Fruit fly (Drosophila melanogaster) whole organism, embryonic: ENCODE data around the gene CG14881.

ENCODE experiments used
- CG10431 ChIP-seq: fragments of 200-800 bp; sonication (Bioruptor generic); optimal IDR thresholded peaks from 3 replicates; lab custom pipeline; 2018; ENCODE audit warnings: missing biosample characterization, mild to moderate bottlenecking, missing genetic modification characterization
- CG1233 ChIP-seq: fragments of 200-800 bp; sonication (Bioruptor generic); optimal IDR thresholded peaks from 4 replicates; lab custom pipeline; 2018; ENCODE audit warnings: missing biosample characterization, mild to moderate bottlenecking, missing genetic modification characterization
- CG12659 ChIP-seq: fragments of 200-800 bp; sonication (Bioruptor generic); optimal IDR thresholded peaks from 3 replicates; lab custom pipeline; 2017; ENCODE audit warnings: mild to moderate bottlenecking, missing biosample characterization, missing genetic modification reagents, missing genetic modification characterization
- CG12769 ChIP-seq: fragments of 200-800 bp; sonication (Bioruptor generic); optimal IDR thresholded peaks from 2 replicates; lab custom pipeline; 2019; ENCODE audit warnings: missing biosample characterization, mild to moderate bottlenecking, missing genetic modification characterization, moderate library complexity
- CG13123 ChIP-seq: fragments of 200-800 bp; sonication (Bioruptor generic); optimal IDR thresholded peaks from 2 replicates; lab custom pipeline; 2016; ENCODE audit warnings: missing biosample characterization, missing genetic modification characterization
- CG14860 ChIP-seq: fragments of 200-800 bp; sonication (Bioruptor generic); IDR thresholded peaks from 3 replicates; pipeline ENCODE4 v1.3.6; 2022; ENCODE audit warnings: missing biosample characterization, missing genetic modification characterization; ENCODE audit not compliant: partially characterized antibody
- CG15514 ChIP-seq: fragments of 200-800 bp; sonication (Bioruptor generic); optimal IDR thresholded peaks from 3 replicates; lab custom pipeline; 2017; ENCODE audit warnings: missing biosample characterization, missing genetic modification characterization, mild to moderate bottlenecking, moderate library complexity, missing genetic modification reagents
- CG16863 ChIP-seq: fragments of 200-800 bp; sonication (Bioruptor generic); optimal IDR thresholded peaks from 3 replicates; lab custom pipeline; 2016; ENCODE audit warnings: missing biosample characterization, missing genetic modification characterization
- CG18619 ChIP-seq: fragments of 200-800 bp; sonication (Bioruptor generic); optimal IDR thresholded peaks from 3 replicates; lab custom pipeline; 2017; ENCODE audit warnings: missing biosample characterization, mild to moderate bottlenecking, missing genetic modification characterization
- CG2712 ChIP-seq: fragments of 200-800 bp; optimal IDR thresholded peaks from 3 replicates; lab custom pipeline; 2019; ENCODE audit warnings: missing biosample characterization, mild to moderate bottlenecking, missing genetic modification characterization, moderate library complexity
- CG33557 ChIP-seq: fragments of 200-800 bp; sonication (Bioruptor generic); optimal IDR thresholded peaks from 2 replicates; lab custom pipeline; 2019; ENCODE audit warnings: missing biosample characterization, mild to moderate bottlenecking, missing genetic modification characterization, moderate library complexity
- CG8290 ChIP-seq, 3 experiments: fragments of 200-800 bp; sonication (Bioruptor generic); optimal IDR thresholded peaks; 2 replicates each; lab custom pipeline; 2016 to 2019; ENCODE audit warnings: missing biosample characterization in 3 of 3, missing genetic modification characterization in 3 of 3, mild to moderate bottlenecking in 2 of 3, moderate library complexity in 1 of 3
- CG9437 ChIP-seq: fragments of 200-800 bp; sonication (Bioruptor generic); optimal IDR thresholded peaks from 2 replicates; lab custom pipeline; 2018; ENCODE audit warnings: missing biosample characterization, mild to moderate bottlenecking, missing genetic modification characterization
- CG9876 ChIP-seq: fragments of 200-800 bp; sonication (Bioruptor generic); optimal IDR thresholded peaks from 2 replicates; lab custom pipeline; 2016; ENCODE audit warnings: missing biosample characterization, missing genetic modification characterization
- CG9932 ChIP-seq: fragments of 200-800 bp; sonication (Bioruptor generic); IDR thresholded peaks from 2 replicates; pipeline ENCODE4 v1.3.6; 2022; ENCODE audit warnings: missing biosample characterization, missing genetic modification characterization
- CTCF ChIP-seq: fragments of 200-800 bp; sonication (Bioruptor generic); optimal IDR thresholded peaks from 2 replicates; lab custom pipeline; 2017; ENCODE audit warnings: missing biosample characterization, mild to moderate bottlenecking, missing genetic modification characterization, moderate library complexity
- D19B ChIP-seq: fragments of 200-800 bp; sonication (Bioruptor generic); optimal IDR thresholded peaks from 2 replicates; lab custom pipeline; 2017; ENCODE audit warnings: missing biosample characterization, mild to moderate bottlenecking, missing genetic modification characterization
- Dek ChIP-seq: fragments of 200-800 bp; sonication (Bioruptor generic); optimal IDR thresholded peaks from 3 replicates; lab custom pipeline; 2019; ENCODE audit warnings: missing biosample characterization, mild to moderate bottlenecking, missing genetic modification characterization, moderate library complexity
- Fer3 ChIP-seq: fragments of 200-800 bp; sonication (Bioruptor generic); optimal IDR thresholded peaks from 2 replicates; lab custom pipeline; 2018; ENCODE audit warnings: missing biosample characterization, mild to moderate bottlenecking, missing genetic modification characterization, moderate library complexity
- GATAe ChIP-seq: fragments of 200-800 bp; sonication (Bioruptor generic); conservative IDR thresholded peaks from 2 replicates; pipeline ENCODE4 v1.3.6; 2022; ENCODE audit warnings: missing biosample characterization, missing genetic modification characterization
- Hr39 ChIP-seq: fragments of >200 bp; optimal IDR thresholded peaks from 2 replicates; lab custom pipeline; 2017
- Hr78 ChIP-seq, 2 experiments: fragments of 200-800 bp in 1 of 2; fragments of >200 bp in 1 of 2; sonication (Bioruptor generic) in 1 of 2; optimal IDR thresholded peaks; 2 replicates each; lab custom pipeline; 2017 to 2019; ENCODE audit warnings: missing biosample characterization in 2 of 2, missing genetic modification characterization in 2 of 2, mild to moderate bottlenecking in 1 of 2, moderate library complexity in 1 of 2
- MESR4 ChIP-seq: fragments of 200-800 bp; sonication (Bioruptor generic); optimal IDR thresholded peaks from 2 replicates; lab custom pipeline; 2018; ENCODE audit warnings: missing biosample characterization, mild to moderate bottlenecking, missing genetic modification characterization, moderate library complexity
- Med ChIP-seq: fragments of 200-800 bp; sonication (Bioruptor generic); peaks from one replicate; lab custom pipeline; 2016; ENCODE audit warnings: missing biosample characterization, missing genetic modification characterization, mild to moderate bottlenecking, inconsistent platforms, moderate library complexity
- Oaz ChIP-seq: fragments of 200-800 bp; sonication (Bioruptor generic); IDR thresholded peaks from 2 replicates; pipeline ENCODE4 v1.3.6; 2022; ENCODE audit warnings: missing biosample characterization, missing genetic modification characterization
- Scr ChIP-seq: fragments of 200-800 bp; sonication (Bioruptor generic); IDR thresholded peaks from 2 replicates; pipeline ENCODE4 v1.3.6; 2022; ENCODE audit warnings: missing biosample characterization, missing genetic modification characterization; ENCODE audit not compliant: partially characterized antibody
- Sin3A ChIP-seq: fragments of >200 bp; optimal IDR thresholded peaks from 2 replicates; lab custom pipeline; 2018
- amos ChIP-seq: fragments of 200-800 bp; sonication (Bioruptor generic); IDR thresholded peaks from 2 replicates; pipeline ENCODE4 v1.3.6; 2022; ENCODE audit warnings: missing biosample characterization, missing genetic modification characterization; ENCODE audit not compliant: partially characterized antibody
- ap ChIP-seq: fragments of 200-800 bp; sonication (Bioruptor generic); IDR thresholded peaks from 2 replicates; pipeline ENCODE4 v1.3.6; 2022; ENCODE audit warnings: missing biosample characterization, missing genetic modification characterization
- cato ChIP-seq: fragments of 200-800 bp; sonication (Bioruptor generic); optimal IDR thresholded peaks from 2 replicates; lab custom pipeline; 2016; ENCODE audit warnings: missing biosample characterization, missing genetic modification characterization, borderline replicate concordance
- crc ChIP-seq: fragments of 200-800 bp; sonication (Bioruptor generic); optimal IDR thresholded peaks from 2 replicates; lab custom pipeline; 2016; ENCODE audit warnings: missing biosample characterization, missing genetic modification characterization
- da ChIP-seq: fragments of 200-800 bp; sonication (Bioruptor generic); optimal IDR thresholded peaks from 2 replicates; lab custom pipeline; 2016; ENCODE audit warnings: missing biosample characterization, missing genetic modification characterization
- ewg ChIP-seq: fragments of 200-800 bp; sonication (Bioruptor generic); optimal IDR thresholded peaks from 3 replicates; lab custom pipeline; 2017; ENCODE audit warnings: mild to moderate bottlenecking, missing biosample characterization, missing genetic modification reagents, missing genetic modification characterization
- hbn ChIP-seq: fragments of 200-800 bp; sonication (Bioruptor generic); IDR thresholded peaks from 2 replicates; pipeline ENCODE4 v1.3.6; 2022; ENCODE audit warnings: missing biosample characterization, missing genetic modification characterization; ENCODE audit not compliant: partially characterized antibody
- her ChIP-seq: fragments of 200-800 bp; sonication (Bioruptor generic); optimal IDR thresholded peaks from 2 replicates; lab custom pipeline; 2016; ENCODE audit warnings: missing biosample characterization, missing genetic modification characterization
- jumu ChIP-seq: fragments of 200-800 bp; sonication (Bioruptor generic); optimal IDR thresholded peaks from 3 replicates; lab custom pipeline; 2016; ENCODE audit warnings: missing biosample characterization, missing genetic modification characterization
- kay ChIP-seq: fragments of 200-800 bp; sonication (Bioruptor generic); optimal IDR thresholded peaks from 2 replicates; lab custom pipeline; 2016; ENCODE audit warnings: missing biosample characterization, missing genetic modification characterization
- lilli ChIP-seq: fragments of 200-800 bp; sonication (Bioruptor generic); optimal IDR thresholded peaks from 3 replicates; lab custom pipeline; 2016; ENCODE audit warnings: missing biosample characterization, missing genetic modification characterization
- row ChIP-seq: fragments of 200-800 bp; sonication (Bioruptor generic); IDR thresholded peaks from 3 replicates; pipeline ENCODE4 v1.3.6; 2022; ENCODE audit warnings: missing biosample characterization, missing genetic modification characterization
- sc ChIP-seq, 3 experiments: fragments of >200 bp in 2 of 3; fragments of 200-800 bp in 1 of 3; sonication (Bioruptor generic) in 1 of 3; optimal IDR thresholded peaks; 2 replicates in 2 of 3; 3 replicates in 1 of 3; lab custom pipeline; 2017; ENCODE audit warnings: mild to moderate bottlenecking in 1 of 3, missing biosample characterization in 1 of 3, missing genetic modification characterization in 1 of 3, missing genetic modification reagents in 1 of 3
- sim ChIP-seq: fragments of 200-800 bp; sonication (Bioruptor generic); IDR thresholded peaks from 2 replicates; pipeline ENCODE4 v1.3.6; 2022; ENCODE audit warnings: missing biosample characterization, missing genetic modification characterization
- sisA ChIP-seq: fragments of 200-800 bp; sonication (Bioruptor generic); IDR thresholded peaks from 2 replicates; pipeline ENCODE4 v1.3.6; 2022; ENCODE audit warnings: missing biosample characterization, missing genetic modification characterization
- slbo ChIP-seq: fragments of 200-800 bp; sonication (Bioruptor generic); IDR thresholded peaks from 2 replicates; pipeline ENCODE4 v1.3.6; 2022; ENCODE audit warnings: missing biosample characterization, missing genetic modification characterization
- so ChIP-seq: fragments of 200-800 bp; sonication (Bioruptor generic); IDR thresholded peaks from 3 replicates; pipeline ENCODE4 v1.3.6; 2022; ENCODE audit warnings: missing biosample characterization, missing genetic modification characterization
- stwl ChIP-seq: fragments of 200-800 bp; sonication (Bioruptor generic); optimal IDR thresholded peaks from 3 replicates; lab custom pipeline; 2018; ENCODE audit warnings: missing biosample characterization, mild to moderate bottlenecking, missing genetic modification characterization, moderate library complexity
- trem ChIP-seq: fragments of 200-800 bp; optimal IDR thresholded peaks from 3 replicates; lab custom pipeline; 2019; ENCODE audit warnings: missing biosample characterization, mild to moderate bottlenecking, missing genetic modification characterization, moderate library complexity
- ttk ChIP-seq: fragments of 200-800 bp; sonication (Bioruptor generic); IDR thresholded peaks from 2 replicates; pipeline ENCODE4 v2.1.2; 2022; ENCODE audit warnings: missing biosample characterization, missing genetic modification characterization
- vfl ChIP-seq: fragments of 200-800 bp; sonication (Bioruptor generic); optimal IDR thresholded peaks from 2 replicates; lab custom pipeline; 2016; ENCODE audit warnings: missing biosample characterization, missing genetic modification characterization
- z ChIP-seq: fragments of 200-800 bp; sonication (Bioruptor generic); IDR thresholded peaks from 3 replicates; pipeline ENCODE4 v1.3.6; 2022; ENCODE audit warnings: missing biosample characterization, missing genetic modification characterization
- zfh1 ChIP-seq: fragments of 200-800 bp; sonication (Bioruptor generic); IDR thresholded peaks from 3 replicates; pipeline ENCODE4 v1.3.6; 2022; ENCODE audit warnings: missing biosample characterization, missing genetic modification characterization

The CG14881 gene

DNA sequence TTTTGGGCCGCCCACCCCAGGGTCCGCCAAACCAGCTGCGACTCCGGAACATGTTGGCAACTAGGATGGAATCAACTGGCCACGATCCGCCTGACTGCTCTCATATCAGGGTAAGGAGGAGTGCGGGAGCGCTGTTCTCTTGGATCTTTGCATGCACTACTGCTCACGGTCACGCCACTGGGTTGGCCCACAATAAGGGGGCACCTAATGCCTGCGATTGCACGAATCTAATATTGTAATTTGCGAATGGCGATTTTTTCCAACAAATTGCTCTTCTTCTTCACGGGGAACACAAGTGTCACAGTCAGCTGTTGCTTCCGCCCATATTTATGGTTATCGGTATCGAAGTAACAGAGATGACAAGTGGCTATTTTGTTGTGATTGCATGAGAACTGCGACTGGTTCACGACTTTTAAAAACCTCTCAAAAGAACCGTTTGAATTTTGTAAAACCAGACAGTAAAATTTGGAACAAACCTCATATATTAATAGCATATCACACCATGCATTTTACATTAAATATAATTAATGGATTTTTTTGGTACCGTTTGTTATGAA, 6.7 kb downstream of the CG14881 start, which contains the start of gene ema (continued):
- TF ChIP-seq Hr78 (GFP tag; optimal IDR thresholded peaks at IDR 0.05; lab: Kevin White, UChicago): no peak
- TF ChIP-seq hbn (GFP tag; lab: Robert Waterston, UW): no peak
- TF ChIP-seq Hr39: no peak
- TF ChIP-seq CG9932 (GFP tag; lab: Robert Waterston, UW): peak; percentile 59
- TF ChIP-seq Oaz (GFP tag; lab: Robert Waterston, UW): no peak
- TF ChIP-seq CG8290 (GFP tag; optimal IDR thresholded peaks at IDR 0.05; lab: Kevin White, UChicago): peak; percentile 22
- peak in 1 of 2 experiments; percentile 7 for TF ChIP-seq CG8290 (tag; optimal IDR thresholded peaks at IDR 0.05; lab: Kevin White, UChicago)
- TF ChIP-seq Fer3 (tag; lab: Kevin White, UChicago): peak; percentile 37
- no peak for TF ChIP-seq Dek
- TF ChIP-seq ewg (GFP tag; lab: Kevin White, UChicago): no peak
- no peak for TF ChIP-seq CG12769 (tag; lab: Kevin White, UChicago)
- TF ChIP-seq kay (GFP tag; lab: Kevin White, UChicago): no peak
- TF ChIP-seq GATAe (GFP tag; lab: Robert Waterston, UW): no peak
- TF ChIP-seq CG16863 (GFP tag; lab: Kevin White, UChicago): no peak
- no peak for TF ChIP-seq crc (GFP tag; lab: Kevin White, UChicago)
- TF ChIP-seq her (GFP tag; lab: Kevin White, UChicago): no peak
- TF ChIP-seq sim: no peak
- 0 out of 3 replicates have a peak, but pooled peaks have one; percentile 33 for TF ChIP-seq so
- TF ChIP-seq trem (tag; lab: Kevin White, UChicago): peak; percentile 54
- TF ChIP-seq slbo: peak; percentile 56
- TF ChIP-seq lilli (GFP tag; lab: Kevin White, UChicago): peak; percentile 61
- TF ChIP-seq Sin3A (lab: Kevin White, UChicago): peak; percentile 7
- TF ChIP-seq sc (optimal IDR thresholded peaks at IDR 0.05; lab: Kevin White, UChicago): no peak
- TF ChIP-seq sc (GFP tag; optimal IDR thresholded peaks at IDR 0.05; lab: Kevin White, UChicago): no peak
- TF ChIP-seq CG9437 (GFP tag; lab: Kevin White, UChicago): no peak
- TF ChIP-seq CG13123 (GFP tag; lab: Kevin White, UChicago): no peak
- TF ChIP-seq CG1233 (GFP tag; lab: Kevin White, UChicago): no peak
- TF ChIP-seq stwl: peak; percentile 57
- peak; percentile 24; the same call in 1 of the 2 replicates for TF ChIP-seq Scr (GFP tag; lab: Robert Waterston, UW)
- no peak for TF ChIP-seq CTCF (GFP tag; lab: Kevin White, UChicago)
- no peak for TF ChIP-seq CG33557
- TF ChIP-seq zfh1: no peak
- no peak for TF ChIP-seq vfl (GFP tag; lab: Kevin White, UChicago)
- TF ChIP-seq CG12659 (GFP tag; lab: Kevin White, UChicago): peak; percentile 61
- peak; percentile 90 for TF ChIP-seq row
- no peak for TF ChIP-seq jumu (GFP tag; lab: Kevin White, UChicago)
- TF ChIP-seq CG18619 (GFP tag; lab: Kevin White, UChicago): no peak
- TF ChIP-seq da (GFP tag; lab: Kevin White, UChicago): no peak
- TF ChIP-seq MESR4 (GFP tag; lab: Kevin White, UChicago): peak; percentile 90
- peak; percentile 91 for TF ChIP-seq Med (GFP tag; lab: Kevin White, UChicago)
- TF ChIP-seq CG14860 (GFP tag; lab: Robert Waterston, UW): no peak
- no peak for TF ChIP-seq ttk (GFP tag; lab: Robert Waterston, UW)
- peak; percentile 47; the same call in 1 of the 2 replicates for TF ChIP-seq amos (GFP tag; lab: Robert Waterston, UW)
- peak; percentile 51 for TF ChIP-seq CG10431 (GFP tag; lab: Kevin White, UChicago)
- no peak for TF ChIP-seq cato (GFP tag; lab: Kevin White, UChicago)
- TF ChIP-seq D19B (GFP tag; lab: Kevin White, UChicago): no peak
- peak; percentile 98 for TF ChIP-seq CG15514 (GFP tag; lab: Kevin White, UChicago)
- peak; percentile 45 for TF ChIP-seq CG2712 (tag; lab: Kevin White, UChicago)
- no peak for TF ChIP-seq CG9876
- no peak for TF ChIP-seq z (GFP tag; lab: Robert Waterston, UW)
- no peak for TF ChIP-seq ap (GFP tag; lab: Robert Waterston, UW)
- no peak for TF ChIP-seq sisA
